Worm (Caenorhabditis elegans): ENCODE results near the gene frm-5.2.

DNA sequence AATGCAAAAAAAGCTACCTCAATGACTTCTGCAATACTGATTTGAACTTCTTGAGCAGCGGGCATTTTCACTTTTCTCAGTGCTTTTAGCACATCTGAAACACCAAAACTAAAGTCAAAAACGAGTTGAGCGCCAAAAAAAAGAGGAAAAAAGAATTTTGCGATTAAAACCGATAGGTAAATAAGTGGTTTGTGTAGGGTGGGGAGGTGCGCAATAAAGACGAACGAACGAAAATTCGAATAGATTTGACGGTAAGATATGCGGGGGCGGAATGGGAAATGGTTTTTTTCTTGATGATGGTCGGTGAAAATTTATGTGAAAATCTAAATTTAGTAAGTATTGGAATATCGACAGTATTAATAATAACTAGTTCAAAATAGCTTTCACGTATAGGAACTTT, 48.3 kb downstream of the frm-5.2 start, which contains the start of gene frm-5.1:
- TF ChIP-seq npax-4 (tag; optimal IDR thresholded peaks at IDR 0.05), result no peak
- no peak for TF ChIP-seq F13H6.1 (tag; optimal IDR thresholded peaks at IDR 0.05)
- no peak for TF ChIP-seq hlh-8 (tag; optimal IDR thresholded peaks at IDR 0.05)
- TF ChIP-seq rnt-1 (tag; optimal IDR thresholded peaks at IDR 0.05), result no peak
- TF ChIP-seq pqm-1 (tag; optimal IDR thresholded peaks at IDR 0.05), result no peak
